Worm (Caenorhabditis elegans): ENCODE results near the gene clec-170.
A peak's percentile ranks its signal among the peaks of the same experiment; 100 is the strongest.

Gene clec-170

ce11 chrIV:1309600-1310207 lies 43.0 kb downstream of the clec-170 start, which contains the start of the genes ddx-46 and F53H1.4:
TSS of gene ddx-46 (minus strand) at chrIV:1309650.
TSS of gene F53H1.4 (plus strand) at chrIV:1310166.
- TF ChIP-seq tbx-2 (tag; optimal IDR thresholded peaks at IDR 0.05) (no peak), fkh-6 (tag; optimal IDR thresholded peaks at IDR 0.05) (no peak), ceh-18 (tag; optimal IDR thresholded peaks at IDR 0.05) (no peak), nfya-1 (tag; optimal IDR thresholded peaks at IDR 0.05) (peak; percentile 27), odd-2 (tag; optimal IDR thresholded peaks at IDR 0.05) (no peak)

- no peak for TF ChIP-seq hlh-13 (GFP tag; optimal IDR thresholded peaks at IDR 0.05)
- TF ChIP-seq dmd-4 (tag; optimal IDR thresholded peaks at IDR 0.05; ENCODE audit: borderline replicate concordance) = no peak
- TF ChIP-seq madf-2 (tag; optimal IDR thresholded peaks at IDR 0.05) = no peak
- TF ChIP-seq odd-2 (tag; optimal IDR thresholded peaks at IDR 0.05) = no peak
- TF ChIP-seq lim-6 (tag; optimal IDR thresholded peaks at IDR 0.05) = no peak
Measured at ce11 chrIV:1310337-1310736, 43.7 kb downstream of the clec-170 start.
